Fruit fly (Drosophila melanogaster): ENCODE data around the gene CG7800.

DNA sequence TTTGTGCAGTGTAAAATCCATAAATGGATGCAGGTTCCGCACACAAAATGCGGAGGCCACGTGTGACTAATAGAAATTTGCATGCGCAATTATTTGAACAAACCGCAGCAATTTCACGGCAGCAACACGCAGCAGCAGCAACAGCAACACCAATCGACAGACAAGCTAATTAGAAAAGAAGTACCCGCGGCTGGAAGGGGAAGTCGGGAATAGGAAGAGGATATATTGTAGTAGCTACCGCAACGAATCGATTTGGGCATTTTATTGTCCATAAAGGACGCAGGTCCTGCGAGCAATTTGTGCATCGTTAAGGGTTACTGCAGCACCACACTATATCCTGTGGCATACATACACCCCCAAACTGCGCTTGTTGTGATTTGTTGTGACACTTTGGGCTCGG is 24.6 kb upstream of the CG7800 start:
- TF ChIP-seq eyg (GFP tag; optimal IDR thresholded peaks at IDR 0.05): no peak
- TF ChIP-seq HHEX (GFP tag; optimal IDR thresholded peaks at IDR 0.05): no peak
- TF ChIP-seq NfI (GFP tag; optimal IDR thresholded peaks at IDR 0.05): no peak
- TF ChIP-seq cas (GFP tag; IDR thresholded peaks at IDR 0.05): no peak
- TF ChIP-seq az2 (GFP tag; optimal IDR thresholded peaks at IDR 0.05): no peak
- no peak for TF ChIP-seq CG10543 (GFP tag; optimal IDR thresholded peaks at IDR 0.05)
- no peak for TF ChIP-seq Hmx (GFP tag; optimal IDR thresholded peaks at IDR 0.05)
- TF ChIP-seq grn (GFP tag; optimal IDR thresholded peaks at IDR 0.05): no peak
- TF ChIP-seq bab2 (GFP tag; optimal IDR thresholded peaks at IDR 0.05): no peak
- TF ChIP-seq ttk (GFP tag; IDR thresholded peaks at IDR 0.05): no peak
- no peak for TF ChIP-seq CG8478 (optimal IDR thresholded peaks at IDR 0.05)
- TF ChIP-seq CG10431 (GFP tag; optimal IDR thresholded peaks at IDR 0.05): no peak
- no peak for TF ChIP-seq CG10654 (GFP tag; optimal IDR thresholded peaks at IDR 0.05)
- TF ChIP-seq Side (GFP tag; optimal IDR thresholded peaks at IDR 0.05): no peak

All from whole organism, embryonic.